Worm (Caenorhabditis elegans): ENCODE results near the gene dsl-4.

ce11 chrX:14134883-14135282 is 44.7 kb downstream of the dsl-4 start:
- TF ChIP-seq jun-1 (tag; optimal IDR thresholded peaks at IDR 0.05) = no peak
- no peak for TF ChIP-seq efl-1 (optimal IDR thresholded peaks at IDR 0.05)
- no peak for TF ChIP-seq efl-1 (GFP tag; optimal IDR thresholded peaks at IDR 0.05 in 1 of 2)
- TF ChIP-seq dpl-1 (GFP tag; optimal IDR thresholded peaks at IDR 0.05) = no peak
- no peak for TF ChIP-seq rnt-1 (tag; optimal IDR thresholded peaks at IDR 0.05)
- no peak for TF ChIP-seq nhr-28 (tag; optimal IDR thresholded peaks at IDR 0.05)
- no peak for TF ChIP-seq fkh-10 (GFP tag; optimal IDR thresholded peaks at IDR 0.05)
- no peak for TF ChIP-seq lsy-2 (tag; optimal IDR thresholded peaks at IDR 0.05)
- TF ChIP-seq sup-37 (GFP tag; optimal IDR thresholded peaks at IDR 0.05) = no peak
- TF ChIP-seq ztf-4 (tag; optimal IDR thresholded peaks at IDR 0.05) = no peak
- no peak for TF ChIP-seq unc-130 (tag; optimal IDR thresholded peaks at IDR 0.05)
- no peak for TF ChIP-seq ceh-82 (tag; optimal IDR thresholded peaks at IDR 0.05)
- no peak for TF ChIP-seq nhr-11 (tag; optimal IDR thresholded peaks at IDR 0.05)
